Fruit fly (Drosophila melanogaster) S2 (cell line): Measurements from ENCODE around the gene Muted.

Source experiments
- CG8478 ChIP-seq: fragments of >200 bp; optimal IDR thresholded peaks from 2 replicates; lab custom pipeline; 2018
- CTCF ChIP-seq, 2 experiments: fragments of >200 bp; optimal IDR thresholded peaks; 2 replicates each; lab custom pipeline; 2018

dm6 chr3R:22396238-22396772, 33.9 kb downstream of the Muted start:
- TF ChIP-seq CG8478 (no peak), CTCF (optimal IDR thresholded peaks at IDR 0.05; lab: Kevin White, UChicago) (no peak)
